Fruit fly (Drosophila melanogaster) whole organism, prepupa: ENCODE results near the gene Rgl.
A peak's percentile ranks its signal among the peaks of the same experiment; 100 is the strongest.

Source experiments
- Blimp-1 ChIP-seq: fragments of 200-800 bp; sonication (Bioruptor generic); optimal IDR thresholded peaks from 3 replicates; lab custom pipeline; 2017; ENCODE audit warnings: missing biosample characterization, missing genetic modification characterization, mild to moderate bottlenecking, moderate library complexity, missing genetic modification reagents
- CG10631 ChIP-seq: fragments of 200-800 bp; sonication (Bioruptor generic); optimal IDR thresholded peaks from 2 replicates; lab custom pipeline; 2016; ENCODE audit warnings: missing biosample characterization, missing genetic modification characterization
- CG10669 ChIP-seq: fragments of 200-800 bp; sonication (Bioruptor generic); optimal IDR thresholded peaks from 3 replicates; lab custom pipeline; 2018; ENCODE audit warnings: missing biosample characterization, mild to moderate bottlenecking, missing genetic modification characterization, moderate library complexity
- CG11762 ChIP-seq: fragments of 200-800 bp; sonication (Bioruptor generic); optimal IDR thresholded peaks from 3 replicates; lab custom pipeline; 2016; ENCODE audit warnings: missing biosample characterization, missing genetic modification characterization; ENCODE audit not compliant: insufficient read depth
- CG11902 ChIP-seq: fragments of 200-800 bp; sonication (Bioruptor generic); optimal IDR thresholded peaks from 3 replicates; lab custom pipeline; 2016; ENCODE audit warnings: missing biosample characterization, missing genetic modification characterization
- CG15336 ChIP-seq: fragments of 200-800 bp; sonication (Bioruptor generic); IDR thresholded peaks from 2 replicates; pipeline ENCODE4 v1.3.6; 2022; ENCODE audit warnings: missing biosample characterization, missing genetic modification characterization
- CG1621 ChIP-seq: fragments of 200-800 bp; sonication (Bioruptor generic); optimal IDR thresholded peaks from 3 replicates; lab custom pipeline; 2018; ENCODE audit warnings: missing biosample characterization, mild to moderate bottlenecking, missing genetic modification characterization
- CG16779 ChIP-seq: fragments of 200-800 bp; sonication (Bioruptor generic); optimal IDR thresholded peaks from 3 replicates; lab custom pipeline; 2017; ENCODE audit warnings: missing biosample characterization, mild to moderate bottlenecking, missing genetic modification characterization
- CG3032 ChIP-seq: fragments of 200-800 bp; optimal IDR thresholded peaks from 2 replicates; lab custom pipeline; 2019; ENCODE audit warnings: missing biosample characterization, mild to moderate bottlenecking, missing genetic modification characterization, moderate library complexity
- CG32006 ChIP-seq: fragments of 200-800 bp; sonication (Bioruptor generic); optimal IDR thresholded peaks from 3 replicates; lab custom pipeline; 2017; ENCODE audit warnings: missing biosample characterization, mild to moderate bottlenecking, missing genetic modification characterization
- CG34406 ChIP-seq: fragments of 200-800 bp; sonication (Bioruptor generic); optimal IDR thresholded peaks from 3 replicates; lab custom pipeline; 2016; ENCODE audit warnings: missing biosample characterization, missing genetic modification characterization
- CG3919 ChIP-seq: fragments of 200-800 bp; sonication (Bioruptor generic); optimal IDR thresholded peaks from 3 replicates; lab custom pipeline; 2016; ENCODE audit warnings: missing biosample characterization, missing genetic modification characterization
- CG6163 ChIP-seq: fragments of 200-800 bp; sonication (Bioruptor generic); IDR thresholded peaks from 3 replicates; pipeline ENCODE4 v1.3.6; 2022; ENCODE audit warnings: missing biosample characterization, missing genetic modification characterization
- CG6276 ChIP-seq: fragments of 200-800 bp; sonication (Bioruptor generic); optimal IDR thresholded peaks from 2 replicates; lab custom pipeline; 2017; ENCODE audit warnings: missing biosample characterization, mild to moderate bottlenecking, missing genetic modification characterization
- CG6792 ChIP-seq: fragments of 200-800 bp; sonication (Bioruptor generic); optimal IDR thresholded peaks from 3 replicates; lab custom pipeline; 2016; ENCODE audit warnings: missing biosample characterization, missing genetic modification characterization
- CG6808 ChIP-seq: fragments of 200-800 bp; sonication (Bioruptor generic); optimal IDR thresholded peaks from 3 replicates; lab custom pipeline; 2017; ENCODE audit warnings: missing biosample characterization, missing genetic modification characterization, mild to moderate bottlenecking, moderate library complexity, missing genetic modification reagents
- CG6854 ChIP-seq: fragments of 200-800 bp; sonication (Bioruptor generic); optimal IDR thresholded peaks from 2 replicates; lab custom pipeline; 2017; ENCODE audit warnings: missing biosample characterization, mild to moderate bottlenecking, missing genetic modification characterization
- CG7368 ChIP-seq: fragments of 200-800 bp; sonication (Bioruptor generic); optimal IDR thresholded peaks from 3 replicates; lab custom pipeline; 2016; ENCODE audit warnings: missing biosample characterization, missing genetic modification characterization
- CG8119 ChIP-seq: fragments of 200-800 bp; sonication (Bioruptor generic); IDR thresholded peaks from 3 replicates; pipeline ENCODE4 v1.3.6; 2022; ENCODE audit warnings: missing biosample characterization, missing genetic modification characterization
- CG8319 ChIP-seq: fragments of 200-800 bp; sonication (Bioruptor generic); optimal IDR thresholded peaks from 3 replicates; lab custom pipeline; 2016; ENCODE audit warnings: missing biosample characterization, missing genetic modification characterization
- CG8632 ChIP-seq: fragments of 200-800 bp; sonication (Bioruptor generic); optimal IDR thresholded peaks from 3 replicates; lab custom pipeline; 2016; ENCODE audit warnings: missing biosample characterization, missing genetic modification characterization
- Eip78C ChIP-seq: fragments of 200-800 bp; sonication (Bioruptor generic); peaks from one replicate; lab custom pipeline; 2016; ENCODE audit warnings: missing biosample characterization, missing genetic modification characterization
- Ets21C ChIP-seq: fragments of 200-800 bp; sonication (Bioruptor generic); optimal IDR thresholded peaks from 3 replicates; lab custom pipeline; 2016; ENCODE audit warnings: missing biosample characterization, missing genetic modification characterization
- Ets96B ChIP-seq: fragments of 200-800 bp; optimal IDR thresholded peaks from 2 replicates; lab custom pipeline; 2019; ENCODE audit warnings: missing biosample characterization, mild to moderate bottlenecking, missing genetic modification characterization, moderate library complexity
- Gug ChIP-seq: fragments of 200-800 bp; sonication (Bioruptor generic); IDR thresholded peaks from 2 replicates; pipeline ENCODE4 v1.3.6; 2022; ENCODE audit warnings: missing biosample characterization, missing genetic modification characterization
- Hr38 ChIP-seq: sonication (Bioruptor generic); optimal IDR thresholded peaks from 2 replicates; lab custom pipeline; 2016; ENCODE audit warnings: missing biosample characterization, missing genetic modification characterization
- Hr39 ChIP-seq: fragments of 200-800 bp; sonication (Bioruptor generic); optimal IDR thresholded peaks from 2 replicates; lab custom pipeline; 2016; ENCODE audit warnings: missing biosample characterization, missing genetic modification characterization
- Hr4 ChIP-seq: fragments of 200-800 bp; sonication (Bioruptor generic); optimal IDR thresholded peaks from 3 replicates; lab custom pipeline; 2016; ENCODE audit warnings: missing biosample characterization, missing genetic modification characterization
- OdsH ChIP-seq: fragments of 200-800 bp; sonication (Bioruptor generic); optimal IDR thresholded peaks from 3 replicates; lab custom pipeline; 2016; ENCODE audit warnings: missing biosample characterization, missing genetic modification characterization
- Smox ChIP-seq: fragments of 200-800 bp; sonication (Bioruptor generic); optimal IDR thresholded peaks from 3 replicates; lab custom pipeline; 2016; ENCODE audit warnings: missing biosample characterization, missing genetic modification characterization
- Sox102F ChIP-seq: fragments of 200-800 bp; sonication (Bioruptor generic); optimal IDR thresholded peaks from 2 replicates; lab custom pipeline; 2016; ENCODE audit warnings: missing biosample characterization, mild to moderate bottlenecking, missing genetic modification characterization
- Sox15 ChIP-seq: fragments of 200-800 bp; sonication (Bioruptor generic); optimal IDR thresholded peaks from 3 replicates; lab custom pipeline; 2016; ENCODE audit warnings: missing biosample characterization, missing genetic modification characterization
- achi ChIP-seq: fragments of 200-800 bp; sonication (Bioruptor generic); optimal IDR thresholded peaks from 3 replicates; lab custom pipeline; 2016; ENCODE audit warnings: missing biosample characterization, missing genetic modification characterization
- dsx ChIP-seq: fragments of 200-800 bp; optimal IDR thresholded peaks from 3 replicates; lab custom pipeline; 2019; ENCODE audit warnings: missing biosample characterization, mild to moderate bottlenecking, missing genetic modification characterization, moderate library complexity; ENCODE audit not compliant: poor library complexity, severe bottlenecking
- eg ChIP-seq: fragments of 200-800 bp; sonication (Bioruptor generic); IDR thresholded peaks from 3 replicates; pipeline ENCODE4 v1.3.6; 2022; ENCODE audit warnings: missing biosample characterization, missing genetic modification characterization
- esn ChIP-seq: fragments of 200-800 bp; sonication (Bioruptor generic); optimal IDR thresholded peaks from 2 replicates; lab custom pipeline; 2016; ENCODE audit warnings: missing biosample characterization, mild to moderate bottlenecking, missing genetic modification characterization, moderate library complexity
- fd59A ChIP-seq: fragments of 200-800 bp; sonication (Bioruptor generic); optimal IDR thresholded peaks from 2 replicates; lab custom pipeline; 2017; ENCODE audit warnings: missing biosample characterization, mild to moderate bottlenecking, missing genetic modification characterization, missing genetic modification reagents
- fd85E ChIP-seq: fragments of 200-800 bp; sonication (Bioruptor generic); optimal IDR thresholded peaks from 3 replicates; lab custom pipeline; 2016; ENCODE audit warnings: missing biosample characterization, missing genetic modification characterization
- lz ChIP-seq: fragments of 200-800 bp; sonication (Bioruptor generic); optimal IDR thresholded peaks from 3 replicates; lab custom pipeline; 2016; ENCODE audit warnings: missing biosample characterization, missing genetic modification characterization
- pdm3 ChIP-seq: fragments of 200-800 bp; sonication (Bioruptor generic); optimal IDR thresholded peaks from 3 replicates; lab custom pipeline; 2016; ENCODE audit warnings: missing biosample characterization, missing genetic modification characterization
- spab ChIP-seq: fragments of 200-800 bp; sonication (Bioruptor generic); optimal IDR thresholded peaks from 2 replicates; lab custom pipeline; 2017; ENCODE audit warnings: missing biosample characterization, mild to moderate bottlenecking, missing genetic modification characterization, missing genetic modification reagents
- ss ChIP-seq, 2 experiments: fragments of 200-800 bp; sonication (Bioruptor generic); optimal IDR thresholded peaks; 2 replicates in 1 of 2; 3 replicates in 1 of 2; lab custom pipeline; 2017 to 2018; ENCODE audit warnings: mild to moderate bottlenecking in 2 of 2, missing biosample characterization in 2 of 2, missing genetic modification characterization in 2 of 2, moderate library complexity in 1 of 2
- svp ChIP-seq: fragments of 200-800 bp; sonication (Bioruptor generic); peaks from one replicate; lab custom pipeline; 2016; ENCODE audit warnings: missing biosample characterization, missing genetic modification characterization
- topi ChIP-seq: fragments of 200-800 bp; sonication (Bioruptor generic); optimal IDR thresholded peaks from 3 replicates; lab custom pipeline; 2016; ENCODE audit warnings: missing biosample characterization, missing genetic modification characterization

The Rgl gene

DNA sequence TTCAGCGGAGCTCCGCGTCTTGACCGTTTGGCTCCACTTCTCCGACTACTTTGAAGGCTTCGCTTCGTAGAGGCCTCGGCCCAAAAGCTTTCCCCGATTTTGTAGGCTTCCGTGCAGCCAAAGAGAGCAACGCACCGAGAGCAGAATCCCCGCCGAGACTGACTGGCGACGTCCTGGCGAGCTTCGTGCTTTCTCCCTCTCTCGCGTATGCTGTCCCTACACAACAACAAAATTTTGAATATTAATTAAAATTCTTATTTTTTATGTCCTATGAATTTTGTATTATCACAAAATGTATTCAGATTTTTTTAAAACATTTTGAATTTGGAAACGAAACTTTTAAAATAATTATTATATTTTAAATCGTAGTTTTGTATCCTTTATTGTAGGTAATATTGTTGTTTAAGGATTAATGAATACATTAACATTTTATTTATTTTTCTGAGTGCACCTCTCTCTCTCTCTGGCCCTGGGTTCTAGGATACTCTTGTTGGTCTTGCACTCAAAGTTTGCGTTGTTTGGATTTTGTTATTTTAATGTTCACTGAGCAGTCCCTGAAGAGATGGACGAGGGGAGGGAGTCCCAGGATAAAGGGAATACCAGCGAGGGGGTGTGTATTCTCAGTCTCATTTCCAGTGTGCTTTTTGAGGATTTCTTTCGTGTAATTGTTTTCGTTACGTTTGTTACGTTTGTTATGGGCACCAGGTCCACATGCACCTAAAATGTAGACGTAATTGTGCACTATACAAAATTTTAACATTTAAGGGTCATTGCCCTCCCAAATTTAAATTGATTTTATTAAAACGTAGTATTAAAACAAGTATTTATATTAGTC, 21.7 kb downstream of the Rgl start, which contains the start of gene dysc (continued):
- TF ChIP-seq CG6163 (no peak), achi (peak; percentile 15), CG6276 (GFP tag; lab: Kevin White, UChicago) (no peak), Eip78C (GFP tag; lab: Kevin White, UChicago) (no peak), Hr39 (GFP tag; lab: Kevin White, UChicago) (no peak), CG6792 (GFP tag; lab: Kevin White, UChicago) (no peak), fd85E (GFP tag; lab: Kevin White, UChicago) (no peak), Blimp-1 (GFP tag; lab: Kevin White, UChicago) (no peak), CG3032 (peak; percentile 21), CG8119 (GFP tag; lab: Robert Waterston, UW) (no peak; the same call in 2 of the 3 replicates), Ets96B (tag; lab: Kevin White, UChicago) (peak; percentile 42), CG32006 (GFP tag; lab: Kevin White, UChicago) (peak; percentile 6), CG10631 (GFP tag; lab: Kevin White, UChicago) (peak; percentile 2), lz (GFP tag; lab: Kevin White, UChicago) (no peak), CG34406 (no peak), svp (GFP tag; lab: Kevin White, UChicago) (no peak), CG10669 (GFP tag; lab: Kevin White, UChicago) (no peak), eg (GFP tag; lab: Robert Waterston, UW) (no peak), CG11902 (GFP tag; lab: Kevin White, UChicago) (no peak), Hr38 (GFP tag; lab: Kevin White, UChicago) (no peak), CG8632 (GFP tag; lab: Kevin White, UChicago) (peak; percentile 4), CG3919 (GFP tag; lab: Kevin White, UChicago) (no peak), Sox102F (GFP tag; lab: Kevin White, UChicago) (no peak), CG6854 (no peak), CG6808 (no peak), Smox (GFP tag; lab: Kevin White, UChicago) (no peak), dsx (peak; percentile 16)

DNA sequence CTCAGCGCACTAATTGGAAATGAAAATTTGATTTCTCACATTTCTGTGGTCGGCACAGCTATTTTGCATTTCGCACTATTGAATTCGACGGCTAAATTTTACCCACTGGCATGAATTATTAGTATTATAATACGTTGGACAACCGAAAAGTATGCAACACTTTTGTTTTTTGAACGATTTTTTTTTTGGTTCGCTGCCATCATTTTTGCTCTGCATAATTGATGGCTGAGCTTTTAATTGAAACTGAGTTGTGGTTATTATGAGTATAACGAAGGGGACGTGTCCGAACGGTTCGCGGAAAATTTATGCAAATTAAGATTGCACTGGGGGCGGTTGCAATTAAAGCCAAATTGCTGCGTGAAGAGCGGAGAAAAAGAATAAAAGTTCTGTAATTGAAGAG, 24.5 kb downstream of the Rgl start:
- no peak for TF ChIP-seq CG11902 (GFP tag; lab: Kevin White, UChicago)
- no peak for TF ChIP-seq Eip78C (GFP tag; lab: Kevin White, UChicago)
- TF ChIP-seq CG8319 (GFP tag; lab: Kevin White, UChicago), result no peak
- no peak for TF ChIP-seq dsx
- no peak for TF ChIP-seq Hr38 (GFP tag; lab: Kevin White, UChicago)
- TF ChIP-seq Sox15 (GFP tag; lab: Kevin White, UChicago), result no peak
- TF ChIP-seq spab (GFP tag; lab: Kevin White, UChicago), result no peak
- no peak for TF ChIP-seq fd85E (GFP tag; lab: Kevin White, UChicago)
- TF ChIP-seq CG6808, result no peak
- no peak for TF ChIP-seq CG15336
- TF ChIP-seq Hr39 (GFP tag; lab: Kevin White, UChicago), result no peak
- TF ChIP-seq topi (GFP tag; lab: Kevin White, UChicago), result no peak

DNA sequence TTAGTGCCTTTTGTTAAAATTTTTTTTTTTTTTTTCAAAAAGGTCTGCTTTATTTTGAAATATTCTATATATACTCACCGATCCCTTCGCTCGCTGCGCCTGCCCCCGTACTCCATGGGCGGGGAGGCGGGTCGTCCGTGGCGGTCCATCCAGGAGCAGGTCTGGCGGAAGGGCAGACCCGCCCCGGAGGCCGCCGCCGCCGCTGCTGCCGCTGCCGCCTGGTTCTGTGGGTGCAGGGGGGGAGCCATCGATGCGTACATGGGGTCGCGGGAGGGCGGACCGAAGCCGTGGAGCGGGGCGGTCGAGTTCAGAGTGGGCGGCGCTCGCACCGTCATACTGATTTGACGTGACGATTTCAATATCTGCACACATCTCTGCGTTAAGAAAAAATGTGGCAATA, 38.0 kb downstream of the Rgl start:
- no peak for TF ChIP-seq pdm3
- no peak for TF ChIP-seq Gug (GFP tag; lab: Robert Waterston, UW)
- TF ChIP-seq Ets96B (tag; lab: Kevin White, UChicago), result no peak
- TF ChIP-seq CG8119 (GFP tag; lab: Robert Waterston, UW), result no peak
- TF ChIP-seq CG16779 (tag; lab: Kevin White, UChicago), result no peak
- no peak for TF ChIP-seq dsx
- TF ChIP-seq fd59A (GFP tag; lab: Kevin White, UChicago), result no peak
- TF ChIP-seq topi (GFP tag; lab: Kevin White, UChicago), result no peak
- TF ChIP-seq CG11762 (GFP tag; lab: Kevin White, UChicago), result no peak
- TF ChIP-seq CG6792 (GFP tag; lab: Kevin White, UChicago), result no peak
- no peak for TF ChIP-seq ss (GFP tag; optimal IDR thresholded peaks at IDR 0.05; lab: Kevin White, UChicago)
- TF ChIP-seq Hr4, result no peak
- no peak for TF ChIP-seq OdsH
- TF ChIP-seq eg (GFP tag; lab: Robert Waterston, UW), result no peak
- TF ChIP-seq CG7368 (GFP tag; lab: Kevin White, UChicago), result no peak
- TF ChIP-seq esn (GFP tag; lab: Kevin White, UChicago), result no peak
- no peak for TF ChIP-seq Ets21C
- TF ChIP-seq CG3032, result no peak
- TF ChIP-seq CG1621 (tag; lab: Kevin White, UChicago), result no peak
- TF ChIP-seq Hr39 (GFP tag; lab: Kevin White, UChicago), result no peak
